Fruit fly (Drosophila melanogaster) whole organism, embryonic: ENCODE data around the gene CG8671.

Experiments used
- Adf1 ChIP-seq: fragments of 200-800 bp; sonication (Bioruptor generic); IDR thresholded peaks from 2 replicates; pipeline ENCODE4 v1.3.6; 2022; ENCODE audit warnings: missing biosample characterization, missing genetic modification characterization
- Atf-2 ChIP-seq: fragments of 200-800 bp; sonication (Bioruptor generic); optimal IDR thresholded peaks from 2 replicates; lab custom pipeline; 2016; ENCODE audit warnings: missing biosample characterization, missing genetic modification characterization
- BEAF-32 ChIP-seq: fragments of 200-800 bp; sonication (Bioruptor generic); optimal IDR thresholded peaks from 3 replicates; lab custom pipeline; 2017; ENCODE audit warnings: missing biosample characterization, missing genetic modification characterization, mild to moderate bottlenecking, moderate library complexity, missing genetic modification reagents
- Bgb ChIP-seq: fragments of 200-800 bp; sonication (Bioruptor generic); IDR thresholded peaks from 2 replicates; pipeline ENCODE4 v1.3.6; 2022; ENCODE audit warnings: missing biosample characterization, missing genetic modification characterization; ENCODE audit not compliant: partially characterized antibody
- CG11504 ChIP-seq: fragments of 200-800 bp; sonication (Bioruptor generic); optimal IDR thresholded peaks from 3 replicates; lab custom pipeline; 2019; ENCODE audit warnings: missing biosample characterization, mild to moderate bottlenecking, missing genetic modification characterization, moderate library complexity
- CG12942 ChIP-seq: fragments of 200-800 bp; sonication (Bioruptor generic); optimal IDR thresholded peaks from 3 replicates; lab custom pipeline; 2016; ENCODE audit warnings: missing biosample characterization, missing genetic modification characterization
- CG13775 ChIP-seq: fragments of 200-800 bp; sonication (Bioruptor generic); optimal IDR thresholded peaks from 3 replicates; lab custom pipeline; 2017; ENCODE audit warnings: missing biosample characterization, mild to moderate bottlenecking, missing genetic modification characterization
- CG16815 ChIP-seq: fragments of 200-800 bp; sonication (Bioruptor generic); optimal IDR thresholded peaks from 3 replicates; lab custom pipeline; 2017; ENCODE audit warnings: missing biosample characterization, mild to moderate bottlenecking, missing genetic modification characterization
- CG17829 ChIP-seq: fragments of 200-800 bp; optimal IDR thresholded peaks from 2 replicates; lab custom pipeline; 2019; ENCODE audit warnings: missing biosample characterization, mild to moderate bottlenecking, missing genetic modification characterization, moderate library complexity
- CG2875 ChIP-seq: fragments of 200-800 bp; sonication (Bioruptor generic); optimal IDR thresholded peaks from 2 replicates; lab custom pipeline; 2017; ENCODE audit warnings: missing biosample characterization, mild to moderate bottlenecking, missing genetic modification characterization, missing genetic modification reagents
- CG33213 ChIP-seq: fragments of 200-800 bp; sonication (Bioruptor generic); optimal IDR thresholded peaks from 3 replicates; lab custom pipeline; 2016; ENCODE audit warnings: missing biosample characterization, missing genetic modification characterization
- CG3407 ChIP-seq: fragments of 200-800 bp; sonication (Bioruptor generic); optimal IDR thresholded peaks from 2 replicates; lab custom pipeline; 2018; ENCODE audit warnings: missing biosample characterization, mild to moderate bottlenecking, missing genetic modification characterization
- CG3995 ChIP-seq: fragments of 200-800 bp; sonication (Bioruptor generic); optimal IDR thresholded peaks from 3 replicates; lab custom pipeline; 2016; ENCODE audit warnings: missing biosample characterization, missing genetic modification characterization
- CG7372 ChIP-seq: fragments of 200-800 bp; sonication (Bioruptor generic); IDR thresholded peaks from 2 replicates; pipeline ENCODE4 v1.3.6; 2022; ENCODE audit warnings: missing biosample characterization, missing genetic modification characterization
- CG7963 ChIP-seq: fragments of 200-800 bp; sonication (Bioruptor generic); IDR thresholded peaks from 3 replicates; pipeline ENCODE4 v1.3.6; 2022; ENCODE audit warnings: missing biosample characterization, missing genetic modification characterization; ENCODE audit not compliant: partially characterized antibody
- CG8089 ChIP-seq: fragments of 200-800 bp; sonication (Bioruptor generic); optimal IDR thresholded peaks from 3 replicates; lab custom pipeline; 2016; ENCODE audit warnings: missing biosample characterization, missing genetic modification characterization
- CG8388 ChIP-seq: fragments of 200-800 bp; sonication (Bioruptor generic); optimal IDR thresholded peaks from 2 replicates; lab custom pipeline; 2019; ENCODE audit warnings: missing biosample characterization, mild to moderate bottlenecking, missing genetic modification characterization, moderate library complexity
- CTCF ChIP-seq: fragments of 200-800 bp; sonication (Bioruptor generic); optimal IDR thresholded peaks from 2 replicates; lab custom pipeline; 2017; ENCODE audit warnings: missing biosample characterization, mild to moderate bottlenecking, missing genetic modification characterization, moderate library complexity
- Chrac-16 ChIP-seq: fragments of 200-800 bp; sonication (Bioruptor generic); optimal IDR thresholded peaks from 3 replicates; lab custom pipeline; 2016; ENCODE audit warnings: missing biosample characterization, missing genetic modification characterization
- Dip3 ChIP-seq: fragments of 200-800 bp; sonication (Bioruptor generic); optimal IDR thresholded peaks from 3 replicates; lab custom pipeline; 2016; ENCODE audit warnings: missing biosample characterization, missing genetic modification characterization
- Dll ChIP-seq: fragments of 200-800 bp; sonication (Bioruptor generic); IDR thresholded peaks from 4 replicates; pipeline ENCODE4 v1.3.6; 2022; ENCODE audit warnings: missing biosample characterization, missing genetic modification characterization; ENCODE audit not compliant: partially characterized antibody
- Ets97D ChIP-seq: fragments of 200-800 bp; sonication (Bioruptor generic); optimal IDR thresholded peaks from 3 replicates; lab custom pipeline; 2016; ENCODE audit warnings: missing biosample characterization, missing genetic modification characterization
- HLH3B ChIP-seq: fragments of 200-800 bp; sonication (Bioruptor generic); IDR thresholded peaks from 2 replicates; pipeline ENCODE4 v1.3.6; 2022; ENCODE audit warnings: missing biosample characterization, missing genetic modification characterization
- HmgD ChIP-seq: fragments of 200-800 bp; sonication (Bioruptor generic); optimal IDR thresholded peaks from 3 replicates; lab custom pipeline; 2016; ENCODE audit warnings: missing biosample characterization, missing genetic modification characterization
- Hr3 ChIP-seq: fragments of 200-800 bp; sonication (Bioruptor generic); optimal IDR thresholded peaks from 3 replicates; lab custom pipeline; 2016; ENCODE audit warnings: missing biosample characterization, missing genetic modification characterization
- Lhr ChIP-seq: fragments of 200-800 bp; sonication (Bioruptor generic); optimal IDR thresholded peaks from 3 replicates; lab custom pipeline; 2017; ENCODE audit warnings: mild to moderate bottlenecking, missing biosample characterization, missing genetic modification reagents, missing genetic modification characterization
- MESR4 ChIP-seq: fragments of 200-800 bp; sonication (Bioruptor generic); optimal IDR thresholded peaks from 2 replicates; lab custom pipeline; 2018; ENCODE audit warnings: missing biosample characterization, mild to moderate bottlenecking, missing genetic modification characterization, moderate library complexity
- Med ChIP-seq: fragments of 200-800 bp; sonication (Bioruptor generic); peaks from one replicate; lab custom pipeline; 2016; ENCODE audit warnings: missing biosample characterization, missing genetic modification characterization, mild to moderate bottlenecking, inconsistent platforms, moderate library complexity
- Sin3A ChIP-seq: fragments of >200 bp; optimal IDR thresholded peaks from 2 replicates; lab custom pipeline; 2018
- YL-1 ChIP-seq: fragments of 200-800 bp; sonication (Bioruptor generic); optimal IDR thresholded peaks from 3 replicates; lab custom pipeline; 2017; ENCODE audit warnings: missing biosample characterization, mild to moderate bottlenecking, missing genetic modification characterization
- abd-A ChIP-seq: fragments of 200-800 bp; sonication (Bioruptor generic); optimal IDR thresholded peaks from 3 replicates; lab custom pipeline; 2019; ENCODE audit warnings: missing biosample characterization, mild to moderate bottlenecking, missing genetic modification characterization, moderate library complexity
- ap ChIP-seq: fragments of 200-800 bp; sonication (Bioruptor generic); IDR thresholded peaks from 2 replicates; pipeline ENCODE4 v1.3.6; 2022; ENCODE audit warnings: missing biosample characterization, missing genetic modification characterization
- ash1 ChIP-seq: fragments of 200-800 bp; sonication (Bioruptor generic); optimal IDR thresholded peaks from 2 replicates; lab custom pipeline; 2018; ENCODE audit warnings: missing biosample characterization, mild to moderate bottlenecking, missing genetic modification characterization
- az2 ChIP-seq: fragments of 200-800 bp; sonication (Bioruptor generic); optimal IDR thresholded peaks from 3 replicates; lab custom pipeline; 2016; ENCODE audit warnings: missing biosample characterization, missing genetic modification characterization
- bbx ChIP-seq: fragments of 200-800 bp; sonication (Bioruptor generic); IDR thresholded peaks from 2 replicates; pipeline ENCODE4 v1.3.6; 2022; ENCODE audit warnings: missing biosample characterization, missing genetic modification characterization; ENCODE audit not compliant: partially characterized antibody
- chif ChIP-seq, 2 experiments: fragments of 200-800 bp; sonication (Bioruptor generic); optimal IDR thresholded peaks; 3 replicates each; lab custom pipeline; 2016; ENCODE audit warnings: missing biosample characterization in 2 of 2, missing genetic modification characterization in 2 of 2
- fd64A ChIP-seq: fragments of 200-800 bp; sonication (Bioruptor generic); optimal IDR thresholded peaks from 3 replicates; lab custom pipeline; 2018; ENCODE audit warnings: missing biosample characterization, mild to moderate bottlenecking, missing genetic modification characterization
- ftz-f1 ChIP-seq: fragments of 200-800 bp; sonication (Bioruptor generic); optimal IDR thresholded peaks from 2 replicates; lab custom pipeline; 2016; ENCODE audit warnings: missing biosample characterization, missing genetic modification characterization
- ham ChIP-seq: fragments of 200-800 bp; sonication (Bioruptor generic); IDR thresholded peaks from 2 replicates; pipeline ENCODE4 v1.3.6; 2022; ENCODE audit warnings: missing biosample characterization, missing genetic modification characterization
- jing ChIP-seq: fragments of 200-800 bp; sonication (Bioruptor generic); optimal IDR thresholded peaks from 2 replicates; lab custom pipeline; 2018; ENCODE audit warnings: missing biosample characterization, mild to moderate bottlenecking, missing genetic modification characterization
- kni ChIP-seq: fragments of 200-800 bp; sonication (Bioruptor generic); optimal IDR thresholded peaks from 3 replicates; lab custom pipeline; 2017; ENCODE audit warnings: mild to moderate bottlenecking, missing biosample characterization, missing genetic modification reagents, missing genetic modification characterization
- nom ChIP-seq: fragments of 200-800 bp; sonication (Bioruptor generic); optimal IDR thresholded peaks from 2 replicates; lab custom pipeline; 2017; ENCODE audit warnings: missing biosample characterization, missing genetic modification characterization, mild to moderate bottlenecking, moderate library complexity, missing genetic modification reagents
- otp ChIP-seq: fragments of 200-800 bp; sonication (Bioruptor generic); IDR thresholded peaks from 3 replicates; pipeline ENCODE4, ENCODE4 v1.3.6; 2022; ENCODE audit warnings: missing biosample characterization, missing genetic modification characterization
- pita ChIP-seq: fragments of 200-800 bp; sonication (Bioruptor generic); optimal IDR thresholded peaks from 2 replicates; lab custom pipeline; 2017; ENCODE audit warnings: missing biosample characterization, mild to moderate bottlenecking, missing genetic modification characterization
- repo ChIP-seq: fragments of 200-800 bp; sonication (Bioruptor generic); optimal IDR thresholded peaks from 2 replicates; lab custom pipeline; 2016; ENCODE audit warnings: missing biosample characterization, missing genetic modification characterization
- seq ChIP-seq: fragments of 200-800 bp; sonication (Bioruptor generic); IDR thresholded peaks from 2 replicates; pipeline ENCODE4 v1.3.6; 2022; ENCODE audit warnings: missing biosample characterization, missing genetic modification characterization
- sqz ChIP-seq: fragments of 200-800 bp; sonication (Bioruptor generic); optimal IDR thresholded peaks from 3 replicates; lab custom pipeline; 2018; ENCODE audit warnings: missing biosample characterization, mild to moderate bottlenecking, missing genetic modification characterization
- sr ChIP-seq: fragments of 200-800 bp; sonication (Bioruptor generic); IDR thresholded peaks from 3 replicates; pipeline ENCODE4 v1.3.6; 2022; ENCODE audit warnings: missing biosample characterization, missing genetic modification characterization
- stc ChIP-seq: fragments of 200-800 bp; sonication (Bioruptor generic); IDR thresholded peaks from 2 replicates; pipeline ENCODE4 v1.3.6; 2022; ENCODE audit warnings: missing biosample characterization, missing genetic modification characterization
- trem ChIP-seq: fragments of 200-800 bp; optimal IDR thresholded peaks from 3 replicates; lab custom pipeline; 2019; ENCODE audit warnings: missing biosample characterization, mild to moderate bottlenecking, missing genetic modification characterization, moderate library complexity
- wor ChIP-seq: fragments of 200-800 bp; sonication (Bioruptor generic); IDR thresholded peaks from 2 replicates; pipeline ENCODE4 v1.3.6; 2022; ENCODE audit warnings: missing biosample characterization, missing genetic modification characterization
- zen ChIP-seq: fragments of 200-800 bp; sonication (Bioruptor generic); optimal IDR thresholded peaks from 3 replicates; lab custom pipeline; 2018; ENCODE audit warnings: missing biosample characterization, mild to moderate bottlenecking, missing genetic modification characterization, moderate library complexity

Gene CG8671

DNA sequence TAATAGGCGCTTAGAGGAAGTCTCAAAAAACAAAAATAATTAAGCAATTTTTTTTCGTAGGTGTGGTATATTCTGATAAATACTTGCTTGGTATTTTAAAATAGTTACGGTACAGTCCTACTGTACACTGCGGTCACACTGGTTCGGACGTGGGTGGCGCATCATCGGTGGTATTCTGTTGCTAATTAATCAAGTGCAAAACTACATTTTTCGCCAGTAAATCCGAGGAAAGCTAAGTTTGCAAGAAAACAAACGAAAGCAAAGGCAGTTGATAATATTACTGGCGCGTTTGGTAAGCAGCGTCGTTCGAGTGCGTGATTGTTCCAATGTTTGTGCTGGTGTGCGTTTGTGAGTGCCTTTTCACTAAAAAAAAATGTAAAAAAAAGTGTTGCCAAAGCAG, at the start of gene CG8671 (continued):
- peak; percentile 29 for TF ChIP-seq repo (GFP tag; lab: Kevin White, UChicago)
- TF ChIP-seq CG8089 (GFP tag; lab: Kevin White, UChicago): no peak
- TF ChIP-seq Bgb (GFP tag; lab: Robert Waterston, UW): peak; percentile 35; the same call in 1 of the 2 replicates
- TF ChIP-seq Dll: no peak
- TF ChIP-seq stc: no peak
- peak; percentile 33 for TF ChIP-seq BEAF-32
- no peak for TF ChIP-seq jing (GFP tag; lab: Kevin White, UChicago)
- TF ChIP-seq HLH3B (GFP tag; lab: Robert Waterston, UW): no peak
- peak; percentile 33 for TF ChIP-seq Sin3A (lab: Kevin White, UChicago)
- TF ChIP-seq otp: no peak
- TF ChIP-seq kni: no peak
- no peak for TF ChIP-seq CG16815 (GFP tag; lab: Kevin White, UChicago)
- peak; percentile 14 for TF ChIP-seq nom (GFP tag; lab: Kevin White, UChicago)
- TF ChIP-seq CG2875 (GFP tag; lab: Kevin White, UChicago): no peak
- no peak for TF ChIP-seq ap
- TF ChIP-seq abd-A: no peak
- no peak for TF ChIP-seq CG7372
- peak; percentile 28 for TF ChIP-seq ftz-f1 (GFP tag; lab: Kevin White, UChicago)
- peak; percentile 59 for TF ChIP-seq YL-1 (GFP tag; lab: Kevin White, UChicago)
- no peak for TF ChIP-seq chif (GFP tag; optimal IDR thresholded peaks at IDR 0.05; lab: Kevin White, UChicago)
- TF ChIP-seq ash1 (GFP tag; lab: Kevin White, UChicago): no peak
- TF ChIP-seq CTCF (GFP tag; lab: Kevin White, UChicago): peak; percentile 0
- 0 out of 2 replicates have a peak, but pooled peaks have one; percentile 43 for TF ChIP-seq bbx
- no peak for TF ChIP-seq CG17829 (tag; lab: Kevin White, UChicago)
- TF ChIP-seq Hr3 (GFP tag; lab: Kevin White, UChicago): no peak
- no peak for TF ChIP-seq az2 (GFP tag; lab: Kevin White, UChicago)
- no peak for TF ChIP-seq sr
- no peak for TF ChIP-seq wor (GFP tag; lab: Robert Waterston, UW)
- TF ChIP-seq CG7963 (GFP tag; lab: Robert Waterston, UW): no peak
- TF ChIP-seq CG11504 (tag; lab: Kevin White, UChicago): no peak
- TF ChIP-seq Med: peak; percentile 82
- TF ChIP-seq seq (GFP tag; lab: Robert Waterston, UW): no peak
- TF ChIP-seq ham (GFP tag; lab: Robert Waterston, UW): no peak
- no peak for TF ChIP-seq Atf-2 (GFP tag; lab: Kevin White, UChicago)
- TF ChIP-seq pita (GFP tag; lab: Kevin White, UChicago): no peak
- TF ChIP-seq Ets97D (GFP tag; lab: Kevin White, UChicago): peak; percentile 44
- TF ChIP-seq zen (tag; lab: Kevin White, UChicago): peak; percentile 44
- TF ChIP-seq Adf1: no peak
- TF ChIP-seq CG3995: no peak
- TF ChIP-seq Chrac-16 (GFP tag; lab: Kevin White, UChicago): no peak
- TF ChIP-seq MESR4 (GFP tag; lab: Kevin White, UChicago): peak; percentile 85
- peak; percentile 15 for TF ChIP-seq CG8388 (GFP tag; lab: Kevin White, UChicago)
- no peak for TF ChIP-seq Dip3 (GFP tag; lab: Kevin White, UChicago)
- no peak for TF ChIP-seq CG3407 (GFP tag; lab: Kevin White, UChicago)
- no peak for TF ChIP-seq CG12942 (GFP tag; lab: Kevin White, UChicago)
- no peak for TF ChIP-seq CG13775 (GFP tag; lab: Kevin White, UChicago)
- TF ChIP-seq sqz (GFP tag; lab: Kevin White, UChicago): peak; percentile 85
- TF ChIP-seq trem: peak; percentile 34
- TF ChIP-seq HmgD (GFP tag; lab: Kevin White, UChicago): peak; percentile 15
- TF ChIP-seq CG33213: peak; percentile 39
- TF ChIP-seq fd64A (GFP tag; lab: Kevin White, UChicago): no peak
- TF ChIP-seq Lhr (GFP tag; lab: Kevin White, UChicago): peak; percentile 43
